Fruit fly (Drosophila melanogaster): Measurements from ENCODE around the gene CG5421.

DNA sequence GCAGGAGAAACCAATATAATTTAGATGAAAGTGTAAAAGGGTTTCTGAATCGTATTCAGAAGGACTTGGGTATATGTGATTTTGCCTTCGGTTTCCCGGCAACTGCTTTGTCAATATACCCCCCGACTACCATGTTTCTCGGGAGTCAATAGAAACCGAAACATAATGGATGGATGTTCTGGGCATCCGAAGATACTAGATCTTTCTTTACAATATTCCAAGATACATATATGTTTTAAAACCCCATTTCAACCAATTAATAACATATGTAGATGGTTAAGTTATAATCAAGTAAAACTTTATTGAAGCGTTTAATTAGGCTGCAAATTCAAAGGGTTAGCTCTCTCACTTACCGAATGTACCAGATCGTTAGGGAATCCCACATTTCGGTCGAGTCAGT, 17.1 kb downstream of the CG5421 start, which contains the start of gene CG5435:
- no peak for TF ChIP-seq Bdp1 (GFP tag; optimal IDR thresholded peaks at IDR 0.05)
- TF ChIP-seq ttk (GFP tag; IDR thresholded peaks at IDR 0.05) = no peak
- no peak for TF ChIP-seq Doc3 (GFP tag; IDR thresholded peaks at IDR 0.05; ENCODE audit: partially characterized antibody)
- TF ChIP-seq CG13287 (GFP tag; IDR thresholded peaks at IDR 0.05; ENCODE audit: partially characterized antibody) = no peak
- TF ChIP-seq PHDP (tag; optimal IDR thresholded peaks at IDR 0.05) = no peak
- no peak for TF ChIP-seq lov (optimal IDR thresholded peaks at IDR 0.05)
- TF ChIP-seq lov (GFP tag; IDR thresholded peaks at IDR 0.05) = no peak
- no peak for TF ChIP-seq CG10147 (GFP tag; optimal IDR thresholded peaks at IDR 0.05)
- no peak for TF ChIP-seq CG4424 (GFP tag; optimal IDR thresholded peaks at IDR 0.05)
- no peak for TF ChIP-seq CG11560 (tag; IDR thresholded peaks at IDR 0.05)
- no peak for TF ChIP-seq az2 (GFP tag; optimal IDR thresholded peaks at IDR 0.05)
- TF ChIP-seq CG2712 (tag; optimal IDR thresholded peaks at IDR 0.05) = no peak
- TF ChIP-seq CG17359 (tag; optimal IDR thresholded peaks at IDR 0.05) = no peak

Data from whole organism, embryonic.